Fruit fly (Drosophila melanogaster) whole organism, adult: ENCODE results near the gene Hsp67Bc.

Experiments
- CG11617 ChIP-seq: fragments of 200-800 bp; sonication (Bioruptor generic); optimal IDR thresholded peaks from 2 replicates; lab custom pipeline; 2017; ENCODE audit warnings: mild to moderate bottlenecking, missing biosample characterization, missing genetic modification reagents, missing genetic modification characterization
- CG12768 ChIP-seq: fragments of 200-800 bp; sonication (Bioruptor generic); optimal IDR thresholded peaks from 2 replicates; lab custom pipeline; 2017; ENCODE audit warnings: missing biosample characterization, missing genetic modification characterization, mild to moderate bottlenecking, moderate library complexity, missing genetic modification reagents
- CG14711 ChIP-seq: fragments of 200-800 bp; sonication (Bioruptor generic); optimal IDR thresholded peaks from 2 replicates; lab custom pipeline; 2018; ENCODE audit warnings: missing biosample characterization, mild to moderate bottlenecking, missing genetic modification characterization, moderate library complexity
- CG33017 ChIP-seq: fragments of 200-800 bp; sonication (Bioruptor generic); optimal IDR thresholded peaks from 2 replicates; lab custom pipeline; 2018; ENCODE audit warnings: missing biosample characterization, mild to moderate bottlenecking, missing genetic modification characterization, moderate library complexity
- CG5204 ChIP-seq: fragments of 200-800 bp; sonication (Bioruptor generic); optimal IDR thresholded peaks from 2 replicates; lab custom pipeline; 2016; ENCODE audit warnings: missing biosample characterization, missing genetic modification characterization
- Hr96 ChIP-seq: fragments of 200-800 bp; sonication (Bioruptor generic); optimal IDR thresholded peaks from 2 replicates; lab custom pipeline; 2016; ENCODE audit warnings: missing biosample characterization, missing genetic modification characterization
- Mnt ChIP-seq: fragments of 200-800 bp; sonication (Bioruptor generic); optimal IDR thresholded peaks from 2 replicates; lab custom pipeline; 2016; ENCODE audit warnings: missing biosample characterization, mild to moderate bottlenecking, missing genetic modification characterization
- cic ChIP-seq: fragments of 200-800 bp; sonication (Bioruptor generic); optimal IDR thresholded peaks from 2 replicates; lab custom pipeline; 2017; ENCODE audit warnings: missing biosample characterization, mild to moderate bottlenecking, missing genetic modification characterization, moderate library complexity
- cnc ChIP-seq, 2 experiments: fragments of >200 bp; optimal IDR thresholded peaks; 2 replicates each; lab custom pipeline; 2017
- ovo ChIP-seq: fragments of 200-800 bp; sonication (Bioruptor generic); optimal IDR thresholded peaks from 2 replicates; lab custom pipeline; 2016; ENCODE audit warnings: missing biosample characterization, missing genetic modification characterization

DNA sequence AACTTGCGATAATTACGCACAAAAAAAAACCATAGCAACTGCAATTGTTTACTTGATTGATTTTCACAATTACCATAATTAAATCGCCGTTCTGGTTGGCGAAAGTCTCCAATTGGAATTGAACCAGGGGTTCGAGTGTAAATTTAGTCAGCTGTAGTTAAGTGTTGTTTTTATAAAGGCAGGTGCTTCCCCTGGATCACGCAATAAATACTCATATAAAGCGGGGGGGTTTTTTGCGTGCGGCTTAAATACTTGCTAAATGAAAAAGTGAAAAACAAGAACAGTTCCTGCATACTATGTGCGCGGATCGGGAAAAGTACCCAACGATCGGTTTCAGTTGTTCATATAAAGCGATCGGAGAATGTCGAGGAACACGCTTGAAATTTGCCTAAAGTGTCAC is 28.3 kb downstream of the Hsp67Bc start:
- no peak for TF ChIP-seq CG14711 (tag; lab: Kevin White, UChicago)
- TF ChIP-seq cnc (optimal IDR thresholded peaks at IDR 0.05; lab: Kevin White, UChicago), result no peak
- no peak for TF ChIP-seq Hr96 (GFP tag; lab: Kevin White, UChicago)
- TF ChIP-seq CG12768 (GFP tag; lab: Kevin White, UChicago), result peak; percentile 42
- no peak for TF ChIP-seq CG5204 (GFP tag; lab: Kevin White, UChicago)
- no peak for TF ChIP-seq ovo
- TF ChIP-seq Mnt (GFP tag; lab: Kevin White, UChicago), result no peak
- TF ChIP-seq cic (GFP tag; lab: Kevin White, UChicago), result no peak
- no peak for TF ChIP-seq CG33017 (tag; lab: Kevin White, UChicago)
- TF ChIP-seq CG11617 (GFP tag; lab: Kevin White, UChicago), result no peak
